Worm (Caenorhabditis elegans): ENCODE data around the gene F28A10.13.

DNA sequence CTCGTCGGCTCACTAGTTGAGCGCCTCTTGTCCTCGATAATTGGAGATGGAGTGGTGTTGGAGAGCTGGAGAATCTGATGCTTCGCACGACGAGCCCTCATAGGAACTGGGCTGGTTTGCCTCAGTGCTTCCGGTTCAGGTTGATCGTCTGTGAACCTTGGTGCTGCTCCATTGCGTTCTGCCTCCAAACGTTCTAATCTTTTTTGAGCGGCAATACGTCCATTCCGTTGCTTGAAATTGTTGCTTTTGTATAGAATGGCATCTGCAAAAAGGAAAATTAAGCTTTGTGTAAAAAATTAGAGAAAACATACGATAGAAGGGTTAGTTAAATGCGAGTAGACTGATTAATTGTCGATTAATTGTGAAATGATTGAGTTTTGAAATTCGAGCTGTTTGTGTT is 35.7 kb upstream of the F28A10.13 start, which contains the start of gene F46F5.5:
- TF ChIP-seq nhr-77 (tag; optimal IDR thresholded peaks at IDR 0.05): no peak
- TF ChIP-seq unc-39 (tag; optimal IDR thresholded peaks at IDR 0.05): no peak
- TF ChIP-seq mab-5 (tag; optimal IDR thresholded peaks at IDR 0.05): no peak
- TF ChIP-seq ztf-11 (tag; optimal IDR thresholded peaks at IDR 0.05): no peak
- TF ChIP-seq nhr-237 (tag; optimal IDR thresholded peaks at IDR 0.05): no peak
- no peak for TF ChIP-seq blmp-1 (tag; optimal IDR thresholded peaks at IDR 0.05; ENCODE audit: insufficient read depth)
- TF ChIP-seq ceh-82 (tag; optimal IDR thresholded peaks at IDR 0.05): no peak

Measured in whole organism, L2 larva.